Fruit fly (Drosophila melanogaster) whole organism, pupa: ENCODE data around the gene mthl15.
A peak's percentile ranks its signal among the peaks of the same experiment; 100 is the strongest.

Experiments used
- CG10348 ChIP-seq: fragments of 200-800 bp; sonication (Bioruptor generic); IDR thresholded peaks from 2 replicates; pipeline ENCODE4 v1.3.6; 2022; ENCODE audit warnings: missing biosample characterization, missing genetic modification characterization
- CG12605 ChIP-seq: fragments of 200-800 bp; sonication (Bioruptor generic); IDR thresholded peaks from 2 replicates; pipeline ENCODE4 v1.3.6; 2022; ENCODE audit warnings: missing biosample characterization, missing genetic modification characterization
- CG13204 ChIP-seq: fragments of 200-800 bp; sonication (Bioruptor generic); optimal IDR thresholded peaks from 2 replicates; lab custom pipeline; 2018; ENCODE audit warnings: missing biosample characterization, mild to moderate bottlenecking, missing genetic modification characterization, moderate library complexity
- CG14655 ChIP-seq: fragments of 200-800 bp; sonication (Bioruptor generic); optimal IDR thresholded peaks from 3 replicates; lab custom pipeline; 2017; ENCODE audit warnings: mild to moderate bottlenecking, missing biosample characterization, missing genetic modification reagents, missing genetic modification characterization
- CG15710 ChIP-seq: fragments of 200-800 bp; sonication (Bioruptor generic); optimal IDR thresholded peaks from 2 replicates; lab custom pipeline; 2018; ENCODE audit warnings: missing biosample characterization, mild to moderate bottlenecking, missing genetic modification characterization, moderate library complexity
- CG17806 ChIP-seq: fragments of 200-800 bp; sonication (Bioruptor generic); optimal IDR thresholded peaks from 2 replicates; lab custom pipeline; 2018; ENCODE audit warnings: missing biosample characterization, mild to moderate bottlenecking, missing genetic modification characterization, moderate library complexity
- CG32121 ChIP-seq: fragments of 200-800 bp; sonication (Bioruptor generic); IDR thresholded peaks from 2 replicates; pipeline ENCODE4 v1.3.6; 2022; ENCODE audit warnings: missing biosample characterization, missing genetic modification characterization
- CG34367 ChIP-seq: fragments of 200-800 bp; sonication (Bioruptor generic); optimal IDR thresholded peaks from 2 replicates; lab custom pipeline; 2018; ENCODE audit warnings: missing biosample characterization, mild to moderate bottlenecking, missing genetic modification characterization
- CG4496 ChIP-seq: fragments of 200-800 bp; sonication (Bioruptor generic); IDR thresholded peaks from 3 replicates; pipeline ENCODE4 v1.3.6; 2022; ENCODE audit warnings: missing biosample characterization, missing genetic modification characterization
- CG8159 ChIP-seq: fragments of 200-800 bp; sonication (Bioruptor generic); optimal IDR thresholded peaks from 3 replicates; lab custom pipeline; 2018; ENCODE audit warnings: missing biosample characterization, mild to moderate bottlenecking, missing genetic modification characterization, moderate library complexity
- CG8301 ChIP-seq: fragments of 200-800 bp; sonication (Bioruptor generic); optimal IDR thresholded peaks from 2 replicates; lab custom pipeline; 2018; ENCODE audit warnings: missing biosample characterization, mild to moderate bottlenecking, missing genetic modification characterization
- CG9948 ChIP-seq: fragments of 200-800 bp; sonication (Bioruptor generic); optimal IDR thresholded peaks from 2 replicates; lab custom pipeline; 2018; ENCODE audit warnings: missing biosample characterization, mild to moderate bottlenecking, missing genetic modification characterization, moderate library complexity
- D1 ChIP-seq: fragments of 200-800 bp; sonication (Bioruptor generic); optimal IDR thresholded peaks from 2 replicates; lab custom pipeline; 2018; ENCODE audit warnings: missing biosample characterization, mild to moderate bottlenecking, missing genetic modification characterization, moderate library complexity
- EcR ChIP-seq: fragments of 200-800 bp; sonication (Bioruptor generic); optimal IDR thresholded peaks from 3 replicates; lab custom pipeline; 2019; ENCODE audit warnings: missing biosample characterization, missing genetic modification characterization, mild to moderate bottlenecking, moderate library complexity, missing genetic modification reagents
- Ets98B ChIP-seq: fragments of 200-800 bp; sonication (Bioruptor generic); IDR thresholded peaks from 2 replicates; pipeline ENCODE4 v1.3.6; 2022; ENCODE audit warnings: missing biosample characterization, missing genetic modification characterization
- Pif1A ChIP-seq: fragments of 200-800 bp; sonication (Bioruptor generic); optimal IDR thresholded peaks from 3 replicates; lab custom pipeline; 2016; ENCODE audit warnings: missing biosample characterization, missing genetic modification characterization
- Pif1B ChIP-seq: fragments of 200-800 bp; sonication (Bioruptor generic); optimal IDR thresholded peaks from 3 replicates; lab custom pipeline; 2016; ENCODE audit warnings: missing biosample characterization, missing genetic modification characterization
- Snoo ChIP-seq: fragments of 200-800 bp; sonication (Bioruptor generic); optimal IDR thresholded peaks from 3 replicates; lab custom pipeline; 2017; ENCODE audit warnings: missing biosample characterization, mild to moderate bottlenecking, missing genetic modification characterization, inconsistent platforms
- fd96Ca ChIP-seq: fragments of 200-800 bp; sonication (Bioruptor generic); IDR thresholded peaks from 3 replicates; pipeline ENCODE4 v1.3.6; 2022; ENCODE audit warnings: missing biosample characterization, missing genetic modification characterization
- gl ChIP-seq: fragments of 200-800 bp; sonication (Bioruptor generic); optimal IDR thresholded peaks from 2 replicates; lab custom pipeline; 2018; ENCODE audit warnings: missing biosample characterization, mild to moderate bottlenecking, missing genetic modification characterization
- rn ChIP-seq: fragments of 200-800 bp; sonication (Bioruptor generic); IDR thresholded peaks from 2 replicates; pipeline ENCODE4 v1.3.6; 2022; ENCODE audit warnings: missing biosample characterization, missing genetic modification characterization

mthl15 gene

dm6 chr2L:10205940-10206339, 32.2 kb downstream of the mthl15 start:
- no peak for TF ChIP-seq CG8159 (tag; lab: Kevin White, UChicago)
- TF ChIP-seq CG17806 (tag; lab: Kevin White, UChicago) = no peak
- no peak for TF ChIP-seq Ets98B (GFP tag; lab: Robert Waterston, UW)
- TF ChIP-seq CG34367 = no peak
- TF ChIP-seq Pif1A = no peak
- TF ChIP-seq Snoo (tag; lab: Kevin White, UChicago) = no peak
- no peak for TF ChIP-seq CG32121 (GFP tag; lab: Robert Waterston, UW)
- TF ChIP-seq CG14655 (GFP tag; lab: Kevin White, UChicago) = no peak
- TF ChIP-seq CG9948 (tag; lab: Kevin White, UChicago) = no peak
- TF ChIP-seq CG12605 (GFP tag; lab: Robert Waterston, UW) = no peak

DNA sequence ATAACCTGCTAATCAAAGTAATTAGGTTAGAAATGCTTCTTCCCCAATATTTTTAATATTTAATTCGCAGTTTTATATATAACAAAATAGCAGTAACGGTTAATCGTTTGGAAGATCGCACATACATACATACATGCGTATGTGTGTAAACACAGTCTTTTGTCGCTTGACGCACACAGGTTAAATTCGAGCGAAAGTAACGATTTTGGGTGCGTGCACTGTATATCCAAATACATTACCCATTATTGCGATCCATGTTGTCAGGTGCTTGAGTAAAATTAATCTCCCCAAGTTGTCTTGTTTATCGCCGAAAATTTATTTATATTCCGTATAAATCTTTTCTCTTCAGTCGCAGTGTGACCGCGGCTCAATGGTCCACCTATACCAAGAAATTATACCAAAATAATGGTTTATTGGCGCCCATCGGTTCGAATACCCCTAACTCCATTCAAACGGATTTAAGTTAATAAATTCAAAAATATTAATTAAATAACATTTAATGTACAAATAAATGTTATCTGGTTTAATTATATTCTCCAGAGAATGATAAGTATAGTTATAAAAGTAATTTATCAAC, 34.1 kb downstream of the mthl15 start, which contains the start of gene CG34159:
Gene CG34159 (minus strand): TSS at position 385 of the 577 bp plus-strand sequence.
- no peak for TF ChIP-seq Snoo (tag; lab: Kevin White, UChicago)
- TF ChIP-seq CG8159 (tag; lab: Kevin White, UChicago) = no peak

DNA sequence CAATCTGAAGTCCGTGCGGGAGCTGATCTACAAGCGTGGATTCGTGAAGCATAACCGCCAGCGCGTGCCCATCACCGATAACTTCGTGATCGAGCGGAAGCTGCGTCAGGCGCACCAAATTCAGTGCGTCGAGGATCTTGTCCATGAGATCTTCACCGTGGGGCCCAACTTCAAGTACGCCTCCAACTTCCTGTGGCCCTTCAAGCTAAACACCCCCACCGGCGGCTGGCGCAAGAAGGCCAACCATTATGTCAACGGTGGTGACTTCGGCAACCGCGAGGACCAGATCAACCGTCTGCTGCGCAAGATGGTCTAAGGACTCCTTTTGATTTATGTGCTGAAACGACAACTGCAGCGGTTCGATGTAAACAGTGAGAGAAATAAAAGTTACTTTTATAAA, 36.4 kb downstream of the mthl15 start:
- TF ChIP-seq CG15710 (tag; lab: Kevin White, UChicago) (no peak), rn (GFP tag; lab: Robert Waterston, UW) (no peak), CG4496 (GFP tag; lab: Robert Waterston, UW) (0 out of 3 replicates have a peak, but pooled peaks have one; percentile 37), CG34367 (no peak)

DNA sequence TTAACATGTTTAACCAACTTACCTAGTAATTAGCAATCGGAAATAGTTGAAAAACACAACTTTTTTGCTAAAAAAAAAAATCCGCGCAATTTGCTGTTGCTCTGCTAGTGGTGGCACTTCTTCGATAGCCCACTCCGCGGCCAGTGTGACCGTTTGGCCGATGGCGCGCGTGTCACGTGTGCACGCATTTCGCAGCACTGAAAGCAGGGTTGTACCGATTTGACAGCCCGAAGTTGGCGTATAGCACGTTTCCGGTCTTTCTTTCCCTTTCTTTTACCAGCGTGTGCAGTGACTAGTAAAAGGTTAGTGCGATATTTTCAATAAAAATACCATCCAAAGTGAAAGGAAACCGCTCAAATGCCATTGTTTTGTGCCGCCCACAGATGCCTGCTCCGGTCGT, 37.3 kb downstream of the mthl15 start, which contains the start of the genes Ripalpha and RpL7:
Gene Ripalpha (minus strand): TSS at position 128 of the 400 bp plus-strand sequence.
Gene RpL7 (plus strand): TSS at position 158 of the 400 bp plus-strand sequence.
- peak; percentile 43 for TF ChIP-seq CG9948 (tag; lab: Kevin White, UChicago)
- TF ChIP-seq Pif1A = peak; percentile 89
- TF ChIP-seq Pif1B = peak; percentile 76
- peak; percentile 95 for TF ChIP-seq Snoo (tag; lab: Kevin White, UChicago)
- peak; percentile 80 for TF ChIP-seq CG15710 (tag; lab: Kevin White, UChicago)
- no peak for TF ChIP-seq CG13204 (GFP tag; lab: Kevin White, UChicago)
- TF ChIP-seq Ets98B (GFP tag; lab: Robert Waterston, UW) = peak; percentile 91
- TF ChIP-seq CG12605 (GFP tag; lab: Robert Waterston, UW) = peak; percentile 88
- no peak for TF ChIP-seq D1
- no peak for TF ChIP-seq fd96Ca (GFP tag; lab: Robert Waterston, UW)
- TF ChIP-seq CG4496 (GFP tag; lab: Robert Waterston, UW) = peak; percentile 97
- peak; percentile 61 for TF ChIP-seq CG8301 (tag; lab: Kevin White, UChicago)
- TF ChIP-seq CG10348 = no peak
- peak; percentile 57 for TF ChIP-seq CG17806 (tag; lab: Kevin White, UChicago)
- TF ChIP-seq gl (tag; lab: Kevin White, UChicago) = peak; percentile 81
- TF ChIP-seq CG34367 = peak; percentile 89
- peak; percentile 77 for TF ChIP-seq CG32121 (GFP tag; lab: Robert Waterston, UW)
- TF ChIP-seq CG14655 (GFP tag; lab: Kevin White, UChicago) = no peak
- TF ChIP-seq CG8159 (tag; lab: Kevin White, UChicago) = peak; percentile 68
- peak; percentile 85 for TF ChIP-seq rn (GFP tag; lab: Robert Waterston, UW)
- no peak for TF ChIP-seq EcR

DNA sequence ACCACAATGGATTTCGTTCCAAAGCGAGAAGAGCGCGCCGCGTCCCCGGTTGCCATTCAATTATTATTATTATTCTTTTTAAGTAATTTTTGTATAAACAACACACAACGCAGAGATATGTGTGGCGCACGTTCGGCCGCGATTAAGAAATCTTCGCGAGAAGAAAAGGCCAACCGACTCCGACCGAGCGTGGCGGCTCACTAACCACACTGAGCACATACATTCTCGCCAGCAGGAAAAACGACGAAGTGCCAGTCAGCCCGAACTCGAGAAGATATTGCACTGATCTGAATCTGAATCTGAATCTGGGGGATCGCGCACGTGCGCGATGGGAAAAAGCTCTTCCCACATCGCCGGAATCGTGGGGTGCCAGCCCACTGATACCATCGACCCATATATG, 39.2 kb downstream of the mthl15 start, which contains the start of gene Sur:
Gene Sur (minus strand): TSS at position 207 of the 400 bp plus-strand sequence.
- TF ChIP-seq rn (GFP tag; lab: Robert Waterston, UW) (no peak), CG8159 (tag; lab: Kevin White, UChicago) (no peak), CG15710 (tag; lab: Kevin White, UChicago) (no peak), gl (tag; lab: Kevin White, UChicago) (no peak), Pif1A (no peak), CG13204 (GFP tag; lab: Kevin White, UChicago) (no peak), CG4496 (GFP tag; lab: Robert Waterston, UW) (no peak), Snoo (tag; lab: Kevin White, UChicago) (no peak), D1 (no peak), Ets98B (GFP tag; lab: Robert Waterston, UW) (no peak)

- TF ChIP-seq CG15710 (tag; lab: Kevin White, UChicago) = no peak
- no peak for TF ChIP-seq gl (tag; lab: Kevin White, UChicago)
- TF ChIP-seq Pif1B = no peak
- no peak for TF ChIP-seq CG13204 (GFP tag; lab: Kevin White, UChicago)
- TF ChIP-seq Snoo (tag; lab: Kevin White, UChicago) = no peak
- no peak for TF ChIP-seq fd96Ca (GFP tag; lab: Robert Waterston, UW)
- TF ChIP-seq CG10348 = no peak
Observed at dm6 chr2L:10191396-10191795, 46.7 kb downstream of the mthl15 start, which contains the start of gene Fum4. TSS of gene Fum4 (minus strand) at chr2L:10191496.
